Worm (Caenorhabditis elegans) whole organism, mixed stage, embryonic: ENCODE data around the gene C39B10.3.
A peak's percentile ranks its signal among the peaks of the same experiment; 100 is the strongest.

Experiments used
- M03D4.4 ChIP-seq: sonication (generic microtip); optimal IDR thresholded peaks from 2 replicates; lab custom pipeline; 2017; ENCODE audit warnings: mild to moderate bottlenecking, missing genetic modification characterization, missing compliant biosample characterization
- bed-3 ChIP-seq: fragments of 200-800 bp; sonication (Bioruptor generic); optimal IDR thresholded peaks from 3 replicates; lab custom pipeline; 2018; ENCODE audit warnings: mild to moderate bottlenecking, missing genetic modification characterization, moderate library complexity, missing compliant biosample characterization
- blmp-1 ChIP-seq: fragments of 150-350 bp; optimal IDR thresholded peaks from 2 replicates; lab custom pipeline; 2014; ENCODE audit warnings: missing biosample characterization, missing genetic modification characterization
- ceh-39 ChIP-seq: fragments of 150-350 bp; optimal IDR thresholded peaks from 2 replicates; lab custom pipeline; 2014; ENCODE audit warnings: missing biosample characterization, missing genetic modification characterization
- ceh-43 ChIP-seq: fragments of 200-800 bp; sonication (Bioruptor generic); optimal IDR thresholded peaks from 2 replicates; lab custom pipeline; 2018; ENCODE audit warnings: mild to moderate bottlenecking, missing genetic modification characterization, moderate library complexity, missing compliant biosample characterization
- ceh-83 ChIP-seq: fragments of 200-800 bp; sonication (Bioruptor generic); optimal IDR thresholded peaks from 2 replicates; lab custom pipeline; 2018; ENCODE audit warnings: mild to moderate bottlenecking, missing genetic modification characterization, missing compliant biosample characterization
- ces-1 ChIP-seq: fragments of 150-350 bp; optimal IDR thresholded peaks from 2 replicates; lab custom pipeline; 2014; ENCODE audit warnings: missing biosample characterization, missing genetic modification reagents, missing genetic modification characterization
- cnd-1 ChIP-seq: fragments of 200-800 bp; sonication (Bioruptor generic); optimal IDR thresholded peaks from 2 replicates; lab custom pipeline; 2018; ENCODE audit warnings: mild to moderate bottlenecking, missing genetic modification characterization, missing compliant biosample characterization
- drap-1 ChIP-seq: fragments of 200-800 bp; sonication (Bioruptor generic); optimal IDR thresholded peaks from 3 replicates; lab custom pipeline; 2018; ENCODE audit warnings: mild to moderate bottlenecking, missing genetic modification characterization, missing compliant biosample characterization
- elt-1 ChIP-seq: sonication (generic microtip); optimal IDR thresholded peaks from 2 replicates; lab custom pipeline; 2017; ENCODE audit warnings: missing genetic modification characterization, mild to moderate bottlenecking, missing compliant biosample characterization, antibody characterized with exemption, moderate library complexity, borderline replicate concordance; ENCODE audit not compliant: insufficient read depth
- elt-3 ChIP-seq: fragments of 150-350 bp; optimal IDR thresholded peaks from 2 replicates; lab custom pipeline; 2014; ENCODE audit warnings: missing biosample characterization, missing genetic modification characterization
- flh-1 ChIP-seq: fragments of 200-800 bp; sonication (Bioruptor generic); optimal IDR thresholded peaks from 2 replicates; lab custom pipeline; 2018; ENCODE audit warnings: mild to moderate bottlenecking, missing genetic modification characterization, moderate library complexity, missing compliant biosample characterization
- ham-2 ChIP-seq: fragments of 200-800 bp; sonication (Bioruptor generic); optimal IDR thresholded peaks from 2 replicates; lab custom pipeline; 2018; ENCODE audit warnings: mild to moderate bottlenecking, missing genetic modification characterization, missing compliant biosample characterization
- hlh-1 ChIP-seq: fragments of 150-350 bp; optimal IDR thresholded peaks from 2 replicates; lab custom pipeline; 2014; ENCODE audit warnings: missing biosample characterization, missing genetic modification reagents, missing genetic modification characterization
- lin-13 ChIP-seq: fragments of 150-350 bp; optimal IDR thresholded peaks from 2 replicates; lab custom pipeline; 2014; ENCODE audit warnings: missing biosample characterization, missing genetic modification characterization
- lin-32 ChIP-seq: fragments of 200-800 bp; sonication (Bioruptor generic); optimal IDR thresholded peaks from 2 replicates; lab custom pipeline; 2018; ENCODE audit warnings: mild to moderate bottlenecking, missing genetic modification characterization, missing compliant biosample characterization
- lsy-2 ChIP-seq: fragments of 150-350 bp; optimal IDR thresholded peaks from 2 replicates; lab custom pipeline; 2014; ENCODE audit warnings: missing biosample characterization, missing genetic modification characterization
- mab-5 ChIP-seq: fragments of 150-350 bp; optimal IDR thresholded peaks from 2 replicates; lab custom pipeline; 2014; ENCODE audit warnings: missing biosample characterization, missing genetic modification characterization
- mep-1 ChIP-seq: fragments of 150-350 bp; optimal IDR thresholded peaks from 2 replicates; lab custom pipeline; 2017; ENCODE audit warnings: missing biosample characterization, missing genetic modification reagents, missing genetic modification characterization, inconsistent platforms
- mls-2 ChIP-seq: sonication (generic microtip); optimal IDR thresholded peaks from 2 replicates; lab custom pipeline; 2016; ENCODE audit warnings: mild to moderate bottlenecking, missing genetic modification characterization, moderate library complexity, missing compliant biosample characterization
- nhr-12 ChIP-seq: fragments of 150-350 bp; optimal IDR thresholded peaks from 2 replicates; lab custom pipeline; 2014; ENCODE audit warnings: missing biosample characterization, missing genetic modification characterization
- nhr-2 ChIP-seq: fragments of 150-350 bp; optimal IDR thresholded peaks from 2 replicates; lab custom pipeline; 2014; ENCODE audit warnings: missing biosample characterization, missing genetic modification characterization
- nhr-237 ChIP-seq: fragments of 150-350 bp; optimal IDR thresholded peaks from 2 replicates; lab custom pipeline; 2014; ENCODE audit warnings: missing biosample characterization, missing genetic modification characterization
- nhr-28 ChIP-seq: fragments of 150-350 bp; optimal IDR thresholded peaks from 2 replicates; lab custom pipeline; 2014; ENCODE audit warnings: missing biosample characterization, missing genetic modification characterization
- nhr-76 ChIP-seq: sonication (generic microtip); optimal IDR thresholded peaks from 2 replicates; lab custom pipeline; 2017; ENCODE audit warnings: missing biosample characterization, missing genetic modification characterization
- pha-4 ChIP-seq: fragments of 150-350 bp; optimal IDR thresholded peaks from 2 replicates; lab custom pipeline; 2018; ENCODE audit warnings: missing biosample characterization, missing genetic modification reagents, missing genetic modification characterization
- sem-2 ChIP-seq: fragments of 200-800 bp; sonication (Bioruptor generic); optimal IDR thresholded peaks from 2 replicates; lab custom pipeline; 2018; ENCODE audit warnings: mild to moderate bottlenecking, missing genetic modification characterization, missing compliant biosample characterization
- snpc-4 ChIP-seq: fragments of 150-350 bp; optimal IDR thresholded peaks from 2 replicates; lab custom pipeline; 2014; ENCODE audit warnings: missing biosample characterization, missing genetic modification characterization
- sptf-1 ChIP-seq: sonication (generic microtip); optimal IDR thresholded peaks from 2 replicates; lab custom pipeline; 2017; ENCODE audit warnings: mild to moderate bottlenecking, missing genetic modification characterization, moderate library complexity, missing compliant biosample characterization
- tbx-8 ChIP-seq: fragments of 200-800 bp; sonication (Bioruptor generic); optimal IDR thresholded peaks from 2 replicates; lab custom pipeline; 2018; ENCODE audit warnings: mild to moderate bottlenecking, missing genetic modification characterization, moderate library complexity, missing compliant biosample characterization
- unc-120 ChIP-seq: sonication (generic microtip); optimal IDR thresholded peaks from 2 replicates; lab custom pipeline; 2017; ENCODE audit warnings: missing genetic modification characterization, missing compliant biosample characterization; ENCODE audit not compliant: poor library complexity, severe bottlenecking
- unc-39 ChIP-seq: fragments of 150-350 bp; optimal IDR thresholded peaks from 2 replicates; lab custom pipeline; 2014; ENCODE audit warnings: missing biosample characterization, missing genetic modification characterization
- unc-62 ChIP-seq: fragments of 150-350 bp; optimal IDR thresholded peaks from 2 replicates; lab custom pipeline; 2014; ENCODE audit warnings: missing biosample characterization, missing genetic modification reagents, missing genetic modification characterization
- zip-8 ChIP-seq: fragments of 150-350 bp; optimal IDR thresholded peaks from 2 replicates; lab custom pipeline; 2014; ENCODE audit warnings: missing biosample characterization, missing genetic modification characterization
- ztf-11 ChIP-seq: fragments of 150-350 bp; optimal IDR thresholded peaks from 2 replicates; lab custom pipeline; 2014; ENCODE audit warnings: missing biosample characterization, missing genetic modification characterization

C39B10.3 gene

ce11 chrX:10443836-10444235 is at the start of gene C39B10.3:
Gene C39B10.3, plus strand, starts transcription at chrX:10444136.
- no peak for TF ChIP-seq unc-120
- TF ChIP-seq ceh-39 (tag; lab: Kevin White, UChicago) = no peak
- TF ChIP-seq mep-1 = no peak
- no peak for TF ChIP-seq ztf-11 (tag; lab: Kevin White, UChicago)
- no peak for TF ChIP-seq nhr-28 (tag; lab: Kevin White, UChicago)
- TF ChIP-seq bed-3 (GFP tag; lab: Kevin White, UChicago) = no peak
- no peak for TF ChIP-seq lin-32 (GFP tag; lab: Kevin White, UChicago)
- TF ChIP-seq cnd-1 (tag; lab: Kevin White, UChicago) = no peak
- TF ChIP-seq ham-2 (GFP tag; lab: Kevin White, UChicago) = no peak
- no peak for TF ChIP-seq unc-39 (tag; lab: Kevin White, UChicago)
- no peak for TF ChIP-seq lsy-2 (tag; lab: Kevin White, UChicago)
- TF ChIP-seq ces-1 = no peak
- TF ChIP-seq nhr-2 (tag; lab: Kevin White, UChicago) = no peak
- no peak for TF ChIP-seq lin-13 (tag; lab: Kevin White, UChicago)
- no peak for TF ChIP-seq elt-3 (tag; lab: Kevin White, UChicago)
- no peak for TF ChIP-seq M03D4.4 (tag; lab: Kevin White, UChicago)
- no peak for TF ChIP-seq sptf-1 (tag; lab: Kevin White, UChicago)
- TF ChIP-seq sem-2 (GFP tag; lab: Kevin White, UChicago) = no peak
- no peak for TF ChIP-seq snpc-4

- TF ChIP-seq M03D4.4 (tag; lab: Kevin White, UChicago) (peak; percentile 20), unc-62 (peak; percentile 87), unc-120 (peak; percentile 60), mab-5 (tag; lab: Kevin White, UChicago) (no peak), hlh-1 (tag; lab: Kevin White, UChicago) (peak; percentile 93), lin-13 (tag; lab: Kevin White, UChicago) (no peak), mls-2 (tag; lab: Kevin White, UChicago) (no peak), blmp-1 (no peak), mep-1 (no peak), ham-2 (GFP tag; lab: Kevin White, UChicago) (peak; percentile 25)
- TF ChIP-seq, all 35 proteins: peak for 5
Measured at ce11 chrX:10394238-10394637, 49.7 kb upstream of the C39B10.3 start.

ce11 chrX:10395177-10395576 is 48.8 kb upstream of the C39B10.3 start:
- TF ChIP-seq elt-1 (tag; lab: Kevin White, UChicago) (no peak), sem-2 (GFP tag; lab: Kevin White, UChicago) (no peak), ztf-11 (tag; lab: Kevin White, UChicago) (no peak), ceh-39 (tag; lab: Kevin White, UChicago) (no peak), tbx-8 (GFP tag; lab: Kevin White, UChicago) (no peak), nhr-2 (tag; lab: Kevin White, UChicago) (no peak), nhr-76 (tag; lab: Kevin White, UChicago) (no peak), M03D4.4 (tag; lab: Kevin White, UChicago) (no peak)

- TF ChIP-seq sptf-1 (tag; lab: Kevin White, UChicago) = peak; percentile 46
- no peak for TF ChIP-seq tbx-8 (GFP tag; lab: Kevin White, UChicago)
- no peak for TF ChIP-seq ceh-43
- TF ChIP-seq mep-1 = no peak
- peak; percentile 44 for TF ChIP-seq ces-1
- no peak for TF ChIP-seq ceh-83 (GFP tag; lab: Kevin White, UChicago)
- TF ChIP-seq pha-4 (tag; lab: Kevin White, UChicago) = peak; percentile 17
- TF ChIP-seq lin-32 (GFP tag; lab: Kevin White, UChicago) = no peak
- no peak for TF ChIP-seq mab-5 (tag; lab: Kevin White, UChicago)
- peak; percentile 51 for TF ChIP-seq nhr-2 (tag; lab: Kevin White, UChicago)
- no peak for TF ChIP-seq sem-2 (GFP tag; lab: Kevin White, UChicago)
- TF ChIP-seq flh-1 (GFP tag; lab: Kevin White, UChicago) = no peak
- TF ChIP-seq nhr-237 (tag; lab: Kevin White, UChicago) = no peak
- TF ChIP-seq elt-3 (tag; lab: Kevin White, UChicago) = no peak
- TF ChIP-seq nhr-12 = no peak
- peak; percentile 21 for TF ChIP-seq zip-8
- TF ChIP-seq hlh-1 (tag; lab: Kevin White, UChicago) = no peak
- no peak for TF ChIP-seq elt-1 (tag; lab: Kevin White, UChicago)
- peak; percentile 62 for TF ChIP-seq M03D4.4 (tag; lab: Kevin White, UChicago)
- peak; percentile 57 for TF ChIP-seq ztf-11 (tag; lab: Kevin White, UChicago)
- TF ChIP-seq blmp-1 = no peak
- no peak for TF ChIP-seq snpc-4
- no peak for TF ChIP-seq bed-3 (GFP tag; lab: Kevin White, UChicago)
- no peak for TF ChIP-seq ceh-39 (tag; lab: Kevin White, UChicago)
- no peak for TF ChIP-seq lsy-2 (tag; lab: Kevin White, UChicago)
- TF ChIP-seq unc-39 (tag; lab: Kevin White, UChicago) = no peak
- TF ChIP-seq drap-1 (GFP tag; lab: Kevin White, UChicago) = peak; percentile 0
- no peak for TF ChIP-seq nhr-28 (tag; lab: Kevin White, UChicago)
- TF ChIP-seq unc-120 = peak; percentile 42
- peak; percentile 17 for TF ChIP-seq cnd-1 (tag; lab: Kevin White, UChicago)
- peak; percentile 26 for TF ChIP-seq ham-2 (GFP tag; lab: Kevin White, UChicago)
- peak; percentile 44 for TF ChIP-seq mls-2 (tag; lab: Kevin White, UChicago)
- no peak for TF ChIP-seq nhr-76 (tag; lab: Kevin White, UChicago)
- peak; percentile 75 for TF ChIP-seq unc-62
- no peak for TF ChIP-seq lin-13 (tag; lab: Kevin White, UChicago)
Measured at ce11 chrX:10395668-10396067, 48.3 kb upstream of the C39B10.3 start.
